Fruit fly (Drosophila melanogaster) whole organism, prepupa: ENCODE measurements around the gene Vps33B.
A peak's percentile ranks its signal among the peaks of the same experiment; 100 is the strongest.

Experiments used
- Blimp-1 ChIP-seq: fragments of 200-800 bp; sonication (Bioruptor generic); optimal IDR thresholded peaks from 3 replicates; lab custom pipeline; 2017; ENCODE audit warnings: missing biosample characterization, missing genetic modification characterization, mild to moderate bottlenecking, moderate library complexity, missing genetic modification reagents
- CG10669 ChIP-seq: fragments of 200-800 bp; sonication (Bioruptor generic); optimal IDR thresholded peaks from 3 replicates; lab custom pipeline; 2018; ENCODE audit warnings: missing biosample characterization, mild to moderate bottlenecking, missing genetic modification characterization, moderate library complexity
- CG11294 ChIP-seq: fragments of 200-800 bp; sonication (Bioruptor generic); IDR thresholded peaks from 2 replicates; pipeline ENCODE4 v1.3.6; 2022; ENCODE audit warnings: missing biosample characterization, missing genetic modification characterization
- CG11762 ChIP-seq: fragments of 200-800 bp; sonication (Bioruptor generic); optimal IDR thresholded peaks from 3 replicates; lab custom pipeline; 2016; ENCODE audit warnings: missing biosample characterization, missing genetic modification characterization; ENCODE audit not compliant: insufficient read depth
- CG15336 ChIP-seq: fragments of 200-800 bp; sonication (Bioruptor generic); IDR thresholded peaks from 2 replicates; pipeline ENCODE4 v1.3.6; 2022; ENCODE audit warnings: missing biosample characterization, missing genetic modification characterization
- CG1621 ChIP-seq: fragments of 200-800 bp; sonication (Bioruptor generic); optimal IDR thresholded peaks from 3 replicates; lab custom pipeline; 2018; ENCODE audit warnings: missing biosample characterization, mild to moderate bottlenecking, missing genetic modification characterization
- CG16779 ChIP-seq: fragments of 200-800 bp; sonication (Bioruptor generic); optimal IDR thresholded peaks from 3 replicates; lab custom pipeline; 2017; ENCODE audit warnings: missing biosample characterization, mild to moderate bottlenecking, missing genetic modification characterization
- CG3032 ChIP-seq: fragments of 200-800 bp; optimal IDR thresholded peaks from 2 replicates; lab custom pipeline; 2019; ENCODE audit warnings: missing biosample characterization, mild to moderate bottlenecking, missing genetic modification characterization, moderate library complexity
- CG31627 ChIP-seq: fragments of 200-800 bp; sonication (Bioruptor generic); optimal IDR thresholded peaks from 3 replicates; lab custom pipeline; 2016; ENCODE audit warnings: missing biosample characterization, missing genetic modification characterization
- CG32006 ChIP-seq: fragments of 200-800 bp; sonication (Bioruptor generic); optimal IDR thresholded peaks from 3 replicates; lab custom pipeline; 2017; ENCODE audit warnings: missing biosample characterization, mild to moderate bottlenecking, missing genetic modification characterization
- CG34406 ChIP-seq: fragments of 200-800 bp; sonication (Bioruptor generic); optimal IDR thresholded peaks from 3 replicates; lab custom pipeline; 2016; ENCODE audit warnings: missing biosample characterization, missing genetic modification characterization
- CG3919 ChIP-seq: fragments of 200-800 bp; sonication (Bioruptor generic); optimal IDR thresholded peaks from 3 replicates; lab custom pipeline; 2016; ENCODE audit warnings: missing biosample characterization, missing genetic modification characterization
- CG4318 ChIP-seq: fragments of 200-800 bp; sonication (Bioruptor generic); optimal IDR thresholded peaks from 3 replicates; lab custom pipeline; 2017; ENCODE audit warnings: missing biosample characterization, mild to moderate bottlenecking, missing genetic modification characterization
- CG6163 ChIP-seq: fragments of 200-800 bp; sonication (Bioruptor generic); IDR thresholded peaks from 3 replicates; pipeline ENCODE4 v1.3.6; 2022; ENCODE audit warnings: missing biosample characterization, missing genetic modification characterization
- CG6792 ChIP-seq: fragments of 200-800 bp; sonication (Bioruptor generic); optimal IDR thresholded peaks from 3 replicates; lab custom pipeline; 2016; ENCODE audit warnings: missing biosample characterization, missing genetic modification characterization
- CG6808 ChIP-seq: fragments of 200-800 bp; sonication (Bioruptor generic); optimal IDR thresholded peaks from 3 replicates; lab custom pipeline; 2017; ENCODE audit warnings: missing biosample characterization, missing genetic modification characterization, mild to moderate bottlenecking, moderate library complexity, missing genetic modification reagents
- CG6854 ChIP-seq: fragments of 200-800 bp; sonication (Bioruptor generic); optimal IDR thresholded peaks from 2 replicates; lab custom pipeline; 2017; ENCODE audit warnings: missing biosample characterization, mild to moderate bottlenecking, missing genetic modification characterization
- CG8119 ChIP-seq: fragments of 200-800 bp; sonication (Bioruptor generic); IDR thresholded peaks from 3 replicates; pipeline ENCODE4 v1.3.6; 2022; ENCODE audit warnings: missing biosample characterization, missing genetic modification characterization
- CG8319 ChIP-seq: fragments of 200-800 bp; sonication (Bioruptor generic); optimal IDR thresholded peaks from 3 replicates; lab custom pipeline; 2016; ENCODE audit warnings: missing biosample characterization, missing genetic modification characterization
- CG8632 ChIP-seq: fragments of 200-800 bp; sonication (Bioruptor generic); optimal IDR thresholded peaks from 3 replicates; lab custom pipeline; 2016; ENCODE audit warnings: missing biosample characterization, missing genetic modification characterization
- CG9139 ChIP-seq: fragments of 200-800 bp; sonication (Bioruptor generic); optimal IDR thresholded peaks from 3 replicates; lab custom pipeline; 2017; ENCODE audit warnings: missing biosample characterization, mild to moderate bottlenecking, missing genetic modification characterization
- Eip78C ChIP-seq: fragments of 200-800 bp; sonication (Bioruptor generic); peaks from one replicate; lab custom pipeline; 2016; ENCODE audit warnings: missing biosample characterization, missing genetic modification characterization
- Eip93F ChIP-seq: fragments of 200-800 bp; sonication (Bioruptor generic); optimal IDR thresholded peaks from 2 replicates; lab custom pipeline; 2016; ENCODE audit warnings: missing biosample characterization, mild to moderate bottlenecking, missing genetic modification characterization
- Ets96B ChIP-seq: fragments of 200-800 bp; optimal IDR thresholded peaks from 2 replicates; lab custom pipeline; 2019; ENCODE audit warnings: missing biosample characterization, mild to moderate bottlenecking, missing genetic modification characterization, moderate library complexity
- Hr39 ChIP-seq: fragments of 200-800 bp; sonication (Bioruptor generic); optimal IDR thresholded peaks from 2 replicates; lab custom pipeline; 2016; ENCODE audit warnings: missing biosample characterization, missing genetic modification characterization
- Lpt ChIP-seq: fragments of 200-800 bp; sonication (Bioruptor generic); optimal IDR thresholded peaks from 3 replicates; lab custom pipeline; 2016; ENCODE audit warnings: missing biosample characterization, missing genetic modification characterization
- Met ChIP-seq: fragments of 200-800 bp; sonication (Bioruptor generic); optimal IDR thresholded peaks from 3 replicates; lab custom pipeline; 2016; ENCODE audit warnings: missing biosample characterization, missing genetic modification characterization
- OdsH ChIP-seq: fragments of 200-800 bp; sonication (Bioruptor generic); optimal IDR thresholded peaks from 3 replicates; lab custom pipeline; 2016; ENCODE audit warnings: missing biosample characterization, missing genetic modification characterization
- Smox ChIP-seq: fragments of 200-800 bp; sonication (Bioruptor generic); optimal IDR thresholded peaks from 3 replicates; lab custom pipeline; 2016; ENCODE audit warnings: missing biosample characterization, missing genetic modification characterization
- Sox102F ChIP-seq: fragments of 200-800 bp; sonication (Bioruptor generic); optimal IDR thresholded peaks from 2 replicates; lab custom pipeline; 2016; ENCODE audit warnings: missing biosample characterization, mild to moderate bottlenecking, missing genetic modification characterization
- Sox14 ChIP-seq: fragments of 200-800 bp; sonication (Bioruptor generic); optimal IDR thresholded peaks from 3 replicates; lab custom pipeline; 2016; ENCODE audit warnings: missing biosample characterization, missing genetic modification characterization
- Sox15 ChIP-seq: fragments of 200-800 bp; sonication (Bioruptor generic); optimal IDR thresholded peaks from 3 replicates; lab custom pipeline; 2016; ENCODE audit warnings: missing biosample characterization, missing genetic modification characterization
- acj6 ChIP-seq: fragments of 200-800 bp; sonication (Bioruptor generic); optimal IDR thresholded peaks from 3 replicates; lab custom pipeline; 2016; ENCODE audit warnings: missing biosample characterization, missing genetic modification characterization
- cyc ChIP-seq: fragments of 200-800 bp; sonication (Bioruptor generic); optimal IDR thresholded peaks from 3 replicates; lab custom pipeline; 2016; ENCODE audit warnings: missing biosample characterization, missing genetic modification characterization
- dac ChIP-seq: fragments of 200-800 bp; sonication (Bioruptor generic); optimal IDR thresholded peaks from 2 replicates; lab custom pipeline; 2017; ENCODE audit warnings: missing biosample characterization, mild to moderate bottlenecking, missing genetic modification characterization
- dsx ChIP-seq: fragments of 200-800 bp; optimal IDR thresholded peaks from 3 replicates; lab custom pipeline; 2019; ENCODE audit warnings: missing biosample characterization, mild to moderate bottlenecking, missing genetic modification characterization, moderate library complexity; ENCODE audit not compliant: poor library complexity, severe bottlenecking
- eg ChIP-seq: fragments of 200-800 bp; sonication (Bioruptor generic); IDR thresholded peaks from 3 replicates; pipeline ENCODE4 v1.3.6; 2022; ENCODE audit warnings: missing biosample characterization, missing genetic modification characterization
- esn ChIP-seq: fragments of 200-800 bp; sonication (Bioruptor generic); optimal IDR thresholded peaks from 2 replicates; lab custom pipeline; 2016; ENCODE audit warnings: missing biosample characterization, mild to moderate bottlenecking, missing genetic modification characterization, moderate library complexity
- fd59A ChIP-seq: fragments of 200-800 bp; sonication (Bioruptor generic); optimal IDR thresholded peaks from 2 replicates; lab custom pipeline; 2017; ENCODE audit warnings: missing biosample characterization, mild to moderate bottlenecking, missing genetic modification characterization, missing genetic modification reagents
- fd85E ChIP-seq: fragments of 200-800 bp; sonication (Bioruptor generic); optimal IDR thresholded peaks from 3 replicates; lab custom pipeline; 2016; ENCODE audit warnings: missing biosample characterization, missing genetic modification characterization
- fkh ChIP-seq: fragments of 200-800 bp; sonication (Bioruptor generic); optimal IDR thresholded peaks from 3 replicates; lab custom pipeline; 2017; ENCODE audit warnings: missing biosample characterization, mild to moderate bottlenecking, missing genetic modification characterization, moderate library complexity
- lz ChIP-seq: fragments of 200-800 bp; sonication (Bioruptor generic); optimal IDR thresholded peaks from 3 replicates; lab custom pipeline; 2016; ENCODE audit warnings: missing biosample characterization, missing genetic modification characterization
- net ChIP-seq: fragments of 200-800 bp; sonication (Bioruptor generic); optimal IDR thresholded peaks from 3 replicates; lab custom pipeline; 2016; ENCODE audit warnings: missing biosample characterization, missing genetic modification characterization
- ss ChIP-seq, 2 experiments: fragments of 200-800 bp; sonication (Bioruptor generic); optimal IDR thresholded peaks; 2 replicates in 1 of 2; 3 replicates in 1 of 2; lab custom pipeline; 2017 to 2018; ENCODE audit warnings: mild to moderate bottlenecking in 2 of 2, missing biosample characterization in 2 of 2, missing genetic modification characterization in 2 of 2, moderate library complexity in 1 of 2
- topi ChIP-seq: fragments of 200-800 bp; sonication (Bioruptor generic); optimal IDR thresholded peaks from 3 replicates; lab custom pipeline; 2016; ENCODE audit warnings: missing biosample characterization, missing genetic modification characterization
- vri ChIP-seq: fragments of 200-800 bp; sonication (Bioruptor generic); optimal IDR thresholded peaks from 3 replicates; lab custom pipeline; 2016; ENCODE audit warnings: missing biosample characterization, mild to moderate bottlenecking, missing genetic modification characterization

The Vps33B gene

dm6 chr3R:25482463-25483173 is 9.3 kb downstream of the Vps33B start, which contains the start of the genes XNP, CG42488 and CG5116 (continued):
- TF ChIP-seq CG6808 (GFP tag; lab: Kevin White, UChicago), result peak; percentile 84
- peak; percentile 72 for TF ChIP-seq Ets96B (tag; lab: Kevin White, UChicago)
- TF ChIP-seq CG15336 (GFP tag; lab: Robert Waterston, UW), result peak; percentile 69
- peak; percentile 75 for TF ChIP-seq CG8119 (GFP tag; lab: Robert Waterston, UW)
- no peak for TF ChIP-seq Blimp-1 (GFP tag; lab: Kevin White, UChicago)
- no peak for TF ChIP-seq fkh (GFP tag; lab: Kevin White, UChicago)
- TF ChIP-seq CG6163 (GFP tag; lab: Robert Waterston, UW), result peak; percentile 98
- TF ChIP-seq CG11294 (GFP tag; lab: Robert Waterston, UW), result no peak; the same call in 1 of the 2 replicates
- peak; percentile 75 for TF ChIP-seq net (GFP tag; lab: Kevin White, UChicago)
- TF ChIP-seq Sox102F (GFP tag; lab: Kevin White, UChicago), result no peak
- peak; percentile 64 for TF ChIP-seq CG3032 (tag; lab: Kevin White, UChicago)
- peak; percentile 56 for TF ChIP-seq CG10669 (GFP tag; lab: Kevin White, UChicago)
- TF ChIP-seq eg (GFP tag; lab: Robert Waterston, UW), result peak; percentile 85
- TF ChIP-seq Sox15, result no peak
- TF ChIP-seq esn (GFP tag; lab: Kevin White, UChicago), result peak; percentile 64
- TF ChIP-seq acj6 (GFP tag; lab: Kevin White, UChicago), result no peak
- TF ChIP-seq Met (GFP tag; lab: Kevin White, UChicago), result no peak
- TF ChIP-seq Hr39 (GFP tag; lab: Kevin White, UChicago), result no peak
- TF ChIP-seq CG1621 (tag; lab: Kevin White, UChicago), result peak; percentile 63

dm6 chr3R:25489116-25489515 is 15.8 kb downstream of the Vps33B start:
- TF ChIP-seq topi (GFP tag; lab: Kevin White, UChicago) (no peak), Smox (no peak), CG11762 (GFP tag; lab: Kevin White, UChicago) (peak; percentile 30), CG3919 (GFP tag; lab: Kevin White, UChicago) (peak; percentile 67), vri (GFP tag; lab: Kevin White, UChicago) (no peak), fd85E (GFP tag; lab: Kevin White, UChicago) (no peak), Met (GFP tag; lab: Kevin White, UChicago) (no peak), CG16779 (peak; percentile 36), CG32006 (GFP tag; lab: Kevin White, UChicago) (peak; percentile 62), CG6854 (GFP tag; lab: Kevin White, UChicago) (no peak), dac (GFP tag; lab: Kevin White, UChicago) (peak; percentile 22), CG10669 (GFP tag; lab: Kevin White, UChicago) (peak; percentile 57), Lpt (GFP tag; lab: Kevin White, UChicago) (peak; percentile 16), CG8119 (GFP tag; lab: Robert Waterston, UW) (peak; percentile 73), eg (GFP tag; lab: Robert Waterston, UW) (peak; percentile 77), Eip93F (GFP tag; lab: Kevin White, UChicago) (no peak), CG9139 (GFP tag; lab: Kevin White, UChicago) (peak; percentile 46), CG6163 (GFP tag; lab: Robert Waterston, UW) (peak; percentile 48; the same call in 2 of the 3 replicates), CG6792 (GFP tag; lab: Kevin White, UChicago) (peak; percentile 25), CG8632 (GFP tag; lab: Kevin White, UChicago) (no peak), dsx (GFP tag; lab: Kevin White, UChicago) (peak; percentile 43), lz (GFP tag; lab: Kevin White, UChicago) (no peak), cyc (GFP tag; lab: Kevin White, UChicago) (peak; percentile 12), ss (GFP tag; optimal IDR thresholded peaks at IDR 0.05; lab: Kevin White, UChicago) (no peak), Ets96B (tag; lab: Kevin White, UChicago) (peak; percentile 64), CG31627 (GFP tag; lab: Kevin White, UChicago) (no peak), fd59A (GFP tag; lab: Kevin White, UChicago) (no peak), Sox14 (GFP tag; lab: Kevin White, UChicago) (no peak), CG11294 (GFP tag; lab: Robert Waterston, UW) (0 out of 2 replicates have a peak, but pooled peaks have one; percentile 26), Sox15 (no peak), CG3032 (tag; lab: Kevin White, UChicago) (peak; percentile 56), Eip78C (GFP tag; lab: Kevin White, UChicago) (peak; percentile 45), fkh (GFP tag; lab: Kevin White, UChicago) (peak; percentile 96), CG4318 (GFP tag; lab: Kevin White, UChicago) (no peak), CG34406 (GFP tag; lab: Kevin White, UChicago) (peak; percentile 36), CG8319 (GFP tag; lab: Kevin White, UChicago) (peak; percentile 22), OdsH (GFP tag; lab: Kevin White, UChicago) (no peak)
